Worm (Caenorhabditis elegans): ENCODE data around the gene R09A8.9.

The R09A8.9 gene

DNA sequence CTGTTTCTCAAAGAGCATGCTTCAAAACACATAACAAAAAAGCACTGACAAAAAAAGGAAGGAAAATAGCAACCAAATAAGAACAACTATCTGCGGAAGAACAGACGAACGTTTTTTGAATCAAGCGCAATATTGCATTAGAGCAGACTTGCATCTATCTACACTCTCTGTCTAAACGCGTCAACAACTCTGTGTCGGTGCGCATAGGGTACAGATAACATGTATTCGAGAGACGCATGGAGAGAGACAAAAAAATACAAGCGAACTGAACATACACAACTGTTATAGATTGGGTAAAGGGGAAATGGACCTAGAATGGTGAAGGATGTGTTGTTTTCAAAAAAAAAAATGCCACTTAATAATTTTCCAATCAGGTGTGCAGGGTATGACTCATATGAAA lies 31.3 kb downstream of the R09A8.9 start (continued):
- TF ChIP-seq arid-1 (GFP tag; conservative IDR thresholded peaks at IDR 0.05), result no peak
- no peak for TF ChIP-seq zip-2 (tag; optimal IDR thresholded peaks at IDR 0.05)
- TF ChIP-seq lin-13 (GFP tag; optimal IDR thresholded peaks at IDR 0.05), result peak; percentile 51
- TF ChIP-seq ceh-32 (tag; optimal IDR thresholded peaks at IDR 0.05; ENCODE audit: poor library complexity), result no peak
- 0 out of 2 replicates have a peak, but pooled peaks have one; percentile 21 for TF ChIP-seq T26A8.4 (GFP tag; IDR thresholded peaks at IDR 0.05)
- TF ChIP-seq mdl-1 (tag; optimal IDR thresholded peaks at IDR 0.05), result peak in 1 of 2 experiments; percentile 64
- no peak for TF ChIP-seq ceh-44 (GFP tag; IDR thresholded peaks at IDR 0.05)
- no peak for TF ChIP-seq nhr-76 (tag; optimal IDR thresholded peaks at IDR 0.05)
- TF ChIP-seq nhr-6 (tag; optimal IDR thresholded peaks at IDR 0.05), result peak; percentile 82
- TF ChIP-seq ztf-11 (tag; optimal IDR thresholded peaks at IDR 0.05), result no peak
- peak in 1 of 2 experiments; percentile 69 for TF ChIP-seq lsy-2 (tag; optimal IDR thresholded peaks at IDR 0.05)
- no peak for TF ChIP-seq lin-29 (GFP tag; IDR thresholded peaks at IDR 0.05)
- TF ChIP-seq F37D6.2 (tag; optimal IDR thresholded peaks at IDR 0.05), result no peak

DNA sequence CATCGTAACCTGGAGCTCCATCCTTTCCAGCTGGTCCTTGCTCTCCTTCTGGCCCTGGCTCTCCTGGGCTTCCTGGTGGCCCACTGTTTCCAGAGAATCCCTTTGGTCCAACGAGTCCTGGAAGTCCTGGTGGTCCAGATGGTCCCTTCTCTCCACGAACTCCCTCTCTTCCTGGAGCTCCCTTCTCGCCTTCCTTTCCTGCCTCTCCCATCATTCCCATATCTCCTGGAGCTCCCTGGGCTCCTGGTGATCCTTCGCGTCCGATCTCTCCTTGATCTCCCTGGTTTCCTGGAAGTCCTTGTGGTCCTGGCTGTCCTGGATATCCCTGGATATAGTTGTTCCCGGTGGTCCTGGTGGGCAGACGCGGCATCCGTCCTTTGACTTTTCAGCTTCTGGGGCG lies 32.5 kb downstream of the R09A8.9 start:
- TF ChIP-seq spr-1 (tag; optimal IDR thresholded peaks at IDR 0.05), result no peak
- TF ChIP-seq set-16 (GFP tag; IDR thresholded peaks at IDR 0.05), result peak; percentile 91
- TF ChIP-seq D1046.2 (GFP tag; IDR thresholded peaks at IDR 0.05), result 0 out of 2 replicates have a peak, but pooled peaks have one; percentile 26
- 0 out of 2 replicates have a peak, but pooled peaks have one; percentile 4 for TF ChIP-seq lim-7 (GFP tag; IDR thresholded peaks at IDR 0.05)

DNA sequence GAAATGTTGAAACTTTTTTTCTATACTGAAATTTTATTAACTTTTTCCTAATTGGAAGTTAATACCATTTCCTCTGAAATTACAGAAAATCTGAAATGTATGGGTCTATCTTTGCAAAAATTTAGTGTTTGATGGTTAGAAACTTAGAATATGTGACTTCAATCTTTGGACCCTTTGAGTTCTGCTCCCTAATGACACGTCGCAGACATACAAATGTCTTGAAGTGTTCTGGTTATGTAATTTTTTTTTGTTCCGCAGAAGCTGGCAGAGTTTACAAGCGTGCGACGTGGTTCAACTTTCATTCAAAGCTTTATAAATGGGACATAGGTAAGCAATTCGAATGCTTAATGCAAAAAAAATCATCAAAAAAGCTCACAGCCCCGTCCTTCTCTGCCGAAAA lies 34.2 kb downstream of the R09A8.9 start:
- no peak for TF ChIP-seq ZK546.5 (tag; optimal IDR thresholded peaks at IDR 0.05)
- no peak for TF ChIP-seq sdz-12 (GFP tag; optimal IDR thresholded peaks at IDR 0.05)
- no peak for TF ChIP-seq F37D6.2 (tag; optimal IDR thresholded peaks at IDR 0.05)
- TF ChIP-seq mep-1 (tag; optimal IDR thresholded peaks at IDR 0.05), result no peak
- TF ChIP-seq aha-1 (tag), result peak; percentile 94
- no peak for TF ChIP-seq Y105C5A.15 (GFP tag; IDR thresholded peaks at IDR 0.05)
- TF ChIP-seq F10B5.3 (tag; optimal IDR thresholded peaks at IDR 0.05), result no peak

DNA sequence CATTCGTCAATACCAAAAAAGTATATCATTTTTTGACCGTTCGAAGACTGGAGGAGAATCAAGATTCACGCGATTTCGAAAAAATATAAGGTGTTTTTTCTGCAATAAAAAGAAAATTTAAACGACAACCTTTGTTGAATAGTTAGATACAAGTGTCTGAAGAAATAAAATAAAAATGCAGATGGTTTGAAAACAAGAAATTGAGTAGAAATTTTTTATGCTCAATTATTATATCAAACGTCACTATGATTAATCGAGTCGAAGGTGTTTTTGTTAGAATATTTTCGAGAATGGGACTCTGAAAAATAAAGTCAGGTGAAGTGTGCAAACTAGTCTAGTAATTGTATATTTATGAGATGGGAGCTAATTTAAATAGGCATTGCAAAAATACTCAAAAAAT lies 36.7 kb downstream of the R09A8.9 start, which contains the start of gene R09A8.5:
Gene R09A8.5 (minus strand): TSS at position 101 of the 400 bp plus-strand sequence.
- TF ChIP-seq hlh-30 (tag; optimal IDR thresholded peaks at IDR 0.05; ENCODE audit: insufficient read depth) (no peak), Y48G9A.11 (GFP tag; IDR thresholded peaks at IDR 0.05) (no peak), nhr-77 (tag; optimal IDR thresholded peaks at IDR 0.05) (no peak), lin-38 (GFP tag; IDR thresholded peaks at IDR 0.05) (no peak), fos-1 (tag; optimal IDR thresholded peaks at IDR 0.05) (no peak), spr-1 (tag; optimal IDR thresholded peaks at IDR 0.05) (no peak), snpc-1.2 (GFP tag; IDR thresholded peaks at IDR 0.05) (no peak), hif-1 (tag; optimal IDR thresholded peaks at IDR 0.05) (no peak), ceh-20 (GFP tag; IDR thresholded peaks at IDR 0.05) (no peak), mes-2 (tag; optimal IDR thresholded peaks at IDR 0.05; ENCODE audit: poor library complexity, severe bottlenecking) (no peak), dpl-1 (GFP tag; optimal IDR thresholded peaks at IDR 0.05) (no peak), rbr-2 (tag; optimal IDR thresholded peaks at IDR 0.05) (no peak), ceh-32 (tag; optimal IDR thresholded peaks at IDR 0.05; ENCODE audit: poor library complexity) (no peak), zfp-3 (GFP tag; conservative IDR thresholded peaks at IDR 0.05) (no peak), cey-2 (tag; optimal IDR thresholded peaks at IDR 0.05; ENCODE audit: borderline replicate concordance, insufficient read depth) (no peak), duxl-1 (tag; optimal IDR thresholded peaks at IDR 0.05; ENCODE audit: poor library complexity) (no peak), nhr-42 (GFP tag; IDR thresholded peaks at IDR 0.05) (no peak), ZK337.2 (GFP tag; IDR thresholded peaks at IDR 0.05) (no peak), zag-1 (tag; optimal IDR thresholded peaks at IDR 0.05) (no peak)
